Fruit fly (Drosophila melanogaster): ENCODE measurements around the gene kirre.

dm6 chrX:3087114-3087513, 346.9 kb downstream of the kirre start:
- TF ChIP-seq CG8478 (optimal IDR thresholded peaks at IDR 0.05), result no peak
- no peak for TF ChIP-seq CTCF (optimal IDR thresholded peaks at IDR 0.05)
